Fruit fly (Drosophila melanogaster): ENCODE data around the gene CG4951.
"Not testable (repeated sequence)": the region's sequence is repeated elsewhere in the genome, so short reads cannot be mapped to it uniquely, and the experiment has no call there.

Gene CG4951

DNA sequence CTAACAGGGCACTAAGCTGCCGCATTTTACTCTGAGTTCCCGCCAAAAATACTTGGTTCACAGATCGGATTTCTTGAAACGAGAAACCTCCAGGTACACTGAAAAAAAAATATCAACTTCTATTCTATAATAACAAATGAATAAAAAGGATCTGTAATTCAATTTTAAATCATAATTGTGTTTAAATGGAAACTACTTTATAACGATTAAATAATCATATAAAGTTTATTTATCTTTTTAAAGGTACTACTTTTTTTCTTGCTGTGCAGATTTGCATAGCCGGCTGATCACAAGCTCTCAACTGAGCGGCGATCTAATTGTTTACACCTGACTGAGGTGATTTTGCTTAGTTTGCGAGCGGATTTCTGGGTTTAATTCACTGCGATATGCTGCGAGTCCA, 33.4 kb upstream of the CG4951 start:
- TF ChIP-seq h (GFP tag; optimal IDR thresholded peaks at IDR 0.05) (peak; percentile 36), CG32264 (GFP tag; optimal IDR thresholded peaks at IDR 0.05) (no peak), Dif (GFP tag; optimal IDR thresholded peaks at IDR 0.05; ENCODE audit: partially characterized antibody) (no peak), sage (GFP tag; optimal IDR thresholded peaks at IDR 0.05) (no peak), dsf (GFP tag; optimal IDR thresholded peaks at IDR 0.05; ENCODE audit: borderline replicate concordance) (no peak), Vsx2 (GFP tag; optimal IDR thresholded peaks at IDR 0.05; ENCODE audit: partially characterized antibody) (no peak), rgr (GFP tag; optimal IDR thresholded peaks at IDR 0.05) (peak; percentile 42), OdsH (GFP tag; optimal IDR thresholded peaks at IDR 0.05) (peak; percentile 25), foxo (GFP tag; optimal IDR thresholded peaks at IDR 0.05) (peak in 1 of 2 experiments; percentile 45), sv (GFP tag; optimal IDR thresholded peaks at IDR 0.05) (peak; percentile 68), HLH106 (tag; optimal IDR thresholded peaks at IDR 0.05) (peak; percentile 30), Jra (GFP tag; optimal IDR thresholded peaks at IDR 0.05) (no peak), fru (GFP tag; optimal IDR thresholded peaks at IDR 0.05) (peak; percentile 21), ey (GFP tag; optimal IDR thresholded peaks at IDR 0.05) (peak; percentile 10), Sp1 (GFP tag; optimal IDR thresholded peaks at IDR 0.05) (peak; percentile 41), usp (GFP tag; optimal IDR thresholded peaks at IDR 0.05) (no peak)

DNA sequence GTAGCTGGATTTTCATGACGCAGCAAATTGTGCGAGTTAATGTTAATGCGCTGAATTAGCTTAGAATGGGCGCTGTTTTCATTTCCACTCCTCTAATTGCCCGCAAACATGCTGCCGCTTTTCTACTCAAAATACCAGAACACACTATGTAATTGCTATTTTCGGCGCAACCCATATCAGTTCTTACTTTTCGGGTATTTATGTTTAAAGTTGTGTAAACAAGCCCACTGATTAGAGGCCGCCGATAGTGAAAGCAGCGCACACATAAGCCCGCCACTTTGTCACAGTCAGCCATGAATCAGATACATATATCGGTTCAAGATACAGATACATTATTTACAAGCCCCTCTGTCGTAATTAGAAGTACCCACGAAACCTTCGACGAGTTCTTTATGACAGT, 32.9 kb upstream of the CG4951 start:
- TF ChIP-seq lola (GFP tag; optimal IDR thresholded peaks at IDR 0.05), result no peak
- no peak for TF ChIP-seq Abd-B (GFP tag; optimal IDR thresholded peaks at IDR 0.05)
- TF ChIP-seq brk (GFP tag; optimal IDR thresholded peaks at IDR 0.05), result no peak
- no peak for TF ChIP-seq Mio (GFP tag; optimal IDR thresholded peaks at IDR 0.05)
- no peak for TF ChIP-seq Hnf4 (GFP tag; optimal IDR thresholded peaks at IDR 0.05)
- TF ChIP-seq foxo (GFP tag; optimal IDR thresholded peaks at IDR 0.05), result no peak
- TF ChIP-seq Hr83 (GFP tag; optimal IDR thresholded peaks at IDR 0.05; ENCODE audit: poor library complexity, severe bottlenecking), result no peak
- TF ChIP-seq CrebA (GFP tag; optimal IDR thresholded peaks at IDR 0.05; ENCODE audit: borderline replicate concordance), result no peak
- TF ChIP-seq HLH106 (tag; optimal IDR thresholded peaks at IDR 0.05), result no peak

DNA sequence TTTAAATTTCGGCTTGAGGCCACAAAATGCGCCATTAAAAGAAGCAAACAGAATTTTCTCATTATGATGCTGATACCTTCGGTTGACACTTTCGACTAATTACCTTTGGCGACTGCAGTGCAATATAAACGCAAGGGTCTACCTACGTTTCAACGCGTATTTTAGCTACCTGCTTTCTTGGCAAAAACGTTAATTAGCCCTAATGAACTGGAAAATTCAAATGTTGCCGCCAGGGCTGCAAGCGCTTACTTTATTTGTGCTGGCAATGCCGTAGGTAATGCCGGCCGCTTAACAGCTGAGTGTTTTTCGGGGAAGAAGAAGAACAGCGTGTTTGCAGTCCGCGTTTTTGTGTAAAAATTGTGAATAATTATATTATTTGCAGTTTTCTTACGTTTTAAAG, 9.2 kb upstream of the CG4951 start, which contains the start of the genes CG31131 and CG4849:
Gene CG31131, minus strand, starts transcription at position 101 of the 400 bp plus-strand sequence.
Gene CG4849, plus strand, starts transcription at position 297 of the 400 bp plus-strand sequence.
- TF ChIP-seq Vsx2 (GFP tag; optimal IDR thresholded peaks at IDR 0.05; ENCODE audit: partially characterized antibody); Abd-B (GFP tag; optimal IDR thresholded peaks at IDR 0.05); sage (GFP tag; optimal IDR thresholded peaks at IDR 0.05): not testable (repeated sequence)

DNA sequence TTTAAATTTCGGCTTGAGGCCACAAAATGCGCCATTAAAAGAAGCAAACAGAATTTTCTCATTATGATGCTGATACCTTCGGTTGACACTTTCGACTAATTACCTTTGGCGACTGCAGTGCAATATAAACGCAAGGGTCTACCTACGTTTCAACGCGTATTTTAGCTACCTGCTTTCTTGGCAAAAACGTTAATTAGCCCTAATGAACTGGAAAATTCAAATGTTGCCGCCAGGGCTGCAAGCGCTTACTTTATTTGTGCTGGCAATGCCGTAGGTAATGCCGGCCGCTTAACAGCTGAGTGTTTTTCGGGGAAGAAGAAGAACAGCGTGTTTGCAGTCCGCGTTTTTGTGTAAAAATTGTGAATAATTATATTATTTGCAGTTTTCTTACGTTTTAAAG, 6.6 kb upstream of the CG4951 start, which contains the start of gene CG31253:
Gene CG31253, minus strand, starts transcription at position 101 of the 400 bp plus-strand sequence.
- TF ChIP-seq HLH106 (tag; optimal IDR thresholded peaks at IDR 0.05); woc (GFP tag; optimal IDR thresholded peaks at IDR 0.05); dl (GFP tag; optimal IDR thresholded peaks at IDR 0.05; ENCODE audit: insufficient read depth in 1 of 2, partially characterized antibody in 2 of 2): not testable (repeated sequence)

DNA sequence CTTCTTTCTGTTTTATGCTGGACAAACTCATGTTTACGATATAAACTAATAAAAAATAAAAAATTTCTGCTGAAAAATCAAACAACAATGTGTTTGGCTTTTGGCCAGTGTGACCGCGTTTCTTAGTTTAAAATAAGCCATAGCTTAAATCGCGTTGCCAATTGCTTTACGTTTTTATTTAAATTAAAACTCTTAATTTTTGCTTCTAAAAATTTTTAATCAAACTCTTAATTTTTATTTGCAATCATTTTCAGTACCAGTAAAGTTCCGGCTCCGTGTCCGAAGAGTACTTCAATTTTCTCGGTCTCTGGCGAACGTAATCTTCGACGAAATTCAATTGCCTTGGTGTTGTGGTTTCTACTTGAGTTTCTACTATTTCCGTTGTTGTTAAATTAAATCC, 5.2 kb upstream of the CG4951 start, which contains the start of the genes CG42487 and CG4884:
Gene CG42487, minus strand, starts transcription at position 101 of the 400 bp plus-strand sequence.
Gene CG4884, minus strand, starts transcription at position 101 of the 400 bp plus-strand sequence.
- TF ChIP-seq tai, sage, br (GFP tag; optimal IDR thresholded peaks at IDR 0.05): not testable (repeated sequence)

DNA sequence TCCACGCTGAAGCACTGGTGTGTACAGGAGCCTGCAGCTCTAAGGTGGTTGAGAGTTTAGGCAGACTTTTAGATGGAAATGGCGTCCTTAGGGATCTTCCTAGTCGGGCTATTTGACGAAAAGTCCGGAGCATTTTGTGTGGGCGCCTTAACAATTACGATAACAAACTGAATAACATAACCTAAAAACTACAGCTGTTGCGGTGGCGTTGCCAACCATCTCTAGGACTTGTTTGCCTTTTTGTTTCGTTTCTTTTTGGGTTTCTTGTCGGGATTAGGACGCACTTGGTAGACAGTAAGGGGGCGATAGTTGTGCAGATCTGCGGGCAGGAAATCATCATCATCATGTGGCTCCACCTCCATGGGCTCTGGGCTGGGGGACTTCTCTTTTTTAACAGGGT, 4.1 kb upstream of the CG4951 start:
- no peak for TF ChIP-seq dmrt93B (GFP tag; optimal IDR thresholded peaks at IDR 0.05)
- TF ChIP-seq sage (GFP tag; optimal IDR thresholded peaks at IDR 0.05), result no peak
- TF ChIP-seq woc (GFP tag; optimal IDR thresholded peaks at IDR 0.05), result no peak
- TF ChIP-seq Mio (GFP tag; optimal IDR thresholded peaks at IDR 0.05), result no peak
- no peak for TF ChIP-seq OdsH (GFP tag; optimal IDR thresholded peaks at IDR 0.05)
- TF ChIP-seq Dif (GFP tag; optimal IDR thresholded peaks at IDR 0.05; ENCODE audit: partially characterized antibody), result no peak
- TF ChIP-seq lola (GFP tag; optimal IDR thresholded peaks at IDR 0.05), result no peak
- TF ChIP-seq dl (GFP tag; optimal IDR thresholded peaks at IDR 0.05; ENCODE audit: insufficient read depth in 1 of 2, partially characterized antibody in 2 of 2), result no peak
- no peak for TF ChIP-seq Jra (GFP tag; optimal IDR thresholded peaks at IDR 0.05)
- TF ChIP-seq N (GFP tag; optimal IDR thresholded peaks at IDR 0.05), result no peak
- TF ChIP-seq Abd-B (GFP tag; optimal IDR thresholded peaks at IDR 0.05), result no peak
- no peak for TF ChIP-seq Hr78 (GFP tag; optimal IDR thresholded peaks at IDR 0.05)
- TF ChIP-seq usp (GFP tag; optimal IDR thresholded peaks at IDR 0.05), result no peak
- no peak for TF ChIP-seq br (GFP tag; optimal IDR thresholded peaks at IDR 0.05)
- no peak for TF ChIP-seq Vsx2 (GFP tag; optimal IDR thresholded peaks at IDR 0.05; ENCODE audit: partially characterized antibody)
- no peak for TF ChIP-seq Sp1 (GFP tag; optimal IDR thresholded peaks at IDR 0.05)
- TF ChIP-seq Dfd (GFP tag; optimal IDR thresholded peaks at IDR 0.05), result no peak
- no peak for TF ChIP-seq sv (GFP tag; optimal IDR thresholded peaks at IDR 0.05)
- no peak for TF ChIP-seq jim (GFP tag; optimal IDR thresholded peaks at IDR 0.05)

Data from whole organism, wandering third instar larva.